Worm (Caenorhabditis elegans) whole organism, mixed stage, embryonic: Measurements from ENCODE around the gene dhcr-24.

Experiments
- cnd-1 ChIP-seq: fragments of 200-800 bp; sonication (Bioruptor generic); optimal IDR thresholded peaks from 2 replicates; lab custom pipeline; 2018; ENCODE audit warnings: mild to moderate bottlenecking, missing genetic modification characterization, missing compliant biosample characterization
- lin-13 ChIP-seq: fragments of 150-350 bp; optimal IDR thresholded peaks from 2 replicates; lab custom pipeline; 2014; ENCODE audit warnings: missing biosample characterization, missing genetic modification characterization
- nhr-2 ChIP-seq: fragments of 150-350 bp; optimal IDR thresholded peaks from 2 replicates; lab custom pipeline; 2014; ENCODE audit warnings: missing biosample characterization, missing genetic modification characterization
- nhr-28 ChIP-seq: fragments of 150-350 bp; optimal IDR thresholded peaks from 2 replicates; lab custom pipeline; 2014; ENCODE audit warnings: missing biosample characterization, missing genetic modification characterization
- unc-120 ChIP-seq: sonication (generic microtip); optimal IDR thresholded peaks from 2 replicates; lab custom pipeline; 2017; ENCODE audit warnings: missing genetic modification characterization, missing compliant biosample characterization; ENCODE audit not compliant: poor library complexity, severe bottlenecking
- unc-39 ChIP-seq: fragments of 150-350 bp; optimal IDR thresholded peaks from 2 replicates; lab custom pipeline; 2014; ENCODE audit warnings: missing biosample characterization, missing genetic modification characterization
- zip-8 ChIP-seq: fragments of 150-350 bp; optimal IDR thresholded peaks from 2 replicates; lab custom pipeline; 2014; ENCODE audit warnings: missing biosample characterization, missing genetic modification characterization

DNA sequence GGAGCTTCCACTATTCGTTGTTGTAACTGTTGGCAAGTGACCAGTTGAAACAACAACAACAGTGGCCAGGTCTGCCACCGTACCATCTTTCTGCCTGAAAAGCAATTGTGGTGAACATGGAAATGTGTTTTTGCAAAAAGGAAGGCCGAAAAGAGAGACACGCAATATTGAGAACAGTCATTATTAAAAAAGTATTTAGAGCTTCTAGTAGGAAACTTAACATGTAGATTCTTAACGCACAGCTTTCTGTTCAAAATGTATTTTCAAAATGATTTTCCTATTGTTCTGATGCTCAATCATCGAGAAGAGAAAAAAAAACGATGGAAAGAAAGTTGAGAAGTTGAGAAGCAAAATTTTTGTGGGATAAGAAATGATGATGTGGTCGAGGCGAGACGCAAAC lies 48.7 kb downstream of the dhcr-24 start, which contains the start of gene syg-1:
- TF ChIP-seq unc-120 (tag; lab: Kevin White, UChicago) (no peak), nhr-2 (tag; lab: Kevin White, UChicago) (no peak), cnd-1 (tag; lab: Kevin White, UChicago) (no peak), zip-8 (tag; lab: Kevin White, UChicago) (no peak), nhr-28 (no peak), unc-39 (tag; lab: Kevin White, UChicago) (no peak), lin-13 (tag; lab: Kevin White, UChicago) (no peak)
